Worm (Caenorhabditis elegans) whole organism, L2 larva: ENCODE results near the gene arrd-1.
A peak's percentile ranks its signal among the peaks of the same experiment; 100 is the strongest.

Source experiments
- C34F6.9 ChIP-seq: fragments of 150-350 bp; optimal IDR thresholded peaks from 2 replicates; lab custom pipeline; 2014; ENCODE audit warnings: missing biosample characterization, missing genetic modification characterization
- F13H6.1 ChIP-seq: sonication (generic microtip); optimal IDR thresholded peaks from 2 replicates; lab custom pipeline; 2016; ENCODE audit warnings: missing genetic modification characterization, missing compliant biosample characterization
- R02D3.7 ChIP-seq: fragments of 150-350 bp; optimal IDR thresholded peaks from 2 replicates; lab custom pipeline; 2014; ENCODE audit warnings: missing biosample characterization, missing genetic modification characterization
- Y55F3AM.14 ChIP-seq: fragments of 200-800 bp; sonication (Bioruptor generic); optimal IDR thresholded peaks from 2 replicates; lab custom pipeline; 2018; ENCODE audit warnings: mild to moderate bottlenecking, missing genetic modification characterization, missing compliant biosample characterization
- ZK546.5 ChIP-seq: sonication (generic microtip); optimal IDR thresholded peaks from 2 replicates; lab custom pipeline; 2017; ENCODE audit warnings: missing biosample characterization, missing genetic modification characterization
- alr-1 ChIP-seq: fragments of 150-350 bp; optimal IDR thresholded peaks from 2 replicates; lab custom pipeline; 2014; ENCODE audit warnings: missing biosample characterization, missing genetic modification characterization
- ama-1 ChIP-seq: fragments of 150-350 bp; optimal IDR thresholded peaks from 2 replicates; lab custom pipeline; 2018; ENCODE audit warnings: inconsistent platforms
- blmp-1 ChIP-seq: sonication (generic microtip); optimal IDR thresholded peaks from 2 replicates; lab custom pipeline; 2017; ENCODE audit warnings: missing genetic modification characterization, mild to moderate bottlenecking, missing compliant biosample characterization, antibody characterized with exemption, moderate library complexity; ENCODE audit not compliant: insufficient read depth
- ceh-16 ChIP-seq: fragments of 150-350 bp; optimal IDR thresholded peaks from 2 replicates; lab custom pipeline; 2014; ENCODE audit warnings: missing biosample characterization, missing genetic modification characterization
- ceh-82 ChIP-seq: fragments of 150-350 bp; optimal IDR thresholded peaks from 2 replicates; lab custom pipeline; 2014; ENCODE audit warnings: missing biosample characterization, missing genetic modification characterization
- crh-2 ChIP-seq: sonication (generic microtip); optimal IDR thresholded peaks from 2 replicates; lab custom pipeline; 2017; ENCODE audit warnings: missing biosample characterization, missing genetic modification characterization
- elt-1 ChIP-seq: fragments of 150-350 bp; optimal IDR thresholded peaks from 2 replicates; lab custom pipeline; 2014; ENCODE audit warnings: missing biosample characterization, missing genetic modification characterization
- elt-3 ChIP-seq: sonication (generic microtip); optimal IDR thresholded peaks from 2 replicates; lab custom pipeline; 2017; ENCODE audit warnings: missing biosample characterization, missing genetic modification characterization
- fos-1 ChIP-seq: fragments of 150-350 bp; optimal IDR thresholded peaks from 2 replicates; lab custom pipeline; 2014; ENCODE audit warnings: missing biosample characterization, missing genetic modification characterization
- gmeb-1 ChIP-seq: fragments of 150-350 bp; optimal IDR thresholded peaks from 2 replicates; lab custom pipeline; 2014; ENCODE audit warnings: missing biosample characterization, missing genetic modification characterization
- lin-13 ChIP-seq: fragments of 150-350 bp; optimal IDR thresholded peaks from 2 replicates; lab custom pipeline; 2014; ENCODE audit warnings: missing biosample characterization, missing genetic modification reagents, missing genetic modification characterization
- lsy-2 ChIP-seq, 2 experiments: fragments of 150-350 bp in 1 of 2; sonication (generic microtip) in 1 of 2; optimal IDR thresholded peaks; 2 replicates each; lab custom pipeline; 2014 to 2017; ENCODE audit warnings: missing biosample characterization in 2 of 2, missing genetic modification characterization in 2 of 2
- mab-5 ChIP-seq: fragments of 150-350 bp; optimal IDR thresholded peaks from 2 replicates; lab custom pipeline; 2014; ENCODE audit warnings: missing biosample characterization, missing genetic modification characterization
- mbf-1 ChIP-seq: sonication (generic microtip); optimal IDR thresholded peaks from 2 replicates; lab custom pipeline; 2017; ENCODE audit warnings: missing biosample characterization, missing genetic modification characterization
- mdl-1 ChIP-seq, 2 experiments: fragments of 150-350 bp in 1 of 2; sonication (generic microtip) in 1 of 2; optimal IDR thresholded peaks; 2 replicates each; lab custom pipeline; 2017; ENCODE audit warnings: missing biosample characterization in 2 of 2, missing genetic modification characterization in 2 of 2
- nhr-10 ChIP-seq: sonication (generic microtip); optimal IDR thresholded peaks from 2 replicates; lab custom pipeline; 2017; ENCODE audit warnings: missing biosample characterization, missing genetic modification characterization
- nhr-11 ChIP-seq: fragments of 150-350 bp; optimal IDR thresholded peaks from 2 replicates; lab custom pipeline; 2014; ENCODE audit warnings: missing biosample characterization, missing genetic modification characterization
- nhr-12 ChIP-seq: fragments of 150-350 bp; optimal IDR thresholded peaks from 2 replicates; lab custom pipeline; 2014; ENCODE audit warnings: missing biosample characterization, missing genetic modification characterization
- nhr-129 ChIP-seq: fragments of 150-350 bp; optimal IDR thresholded peaks from 2 replicates; lab custom pipeline; 2014; ENCODE audit warnings: missing biosample characterization, missing genetic modification characterization
- nhr-21 ChIP-seq: fragments of 150-350 bp; optimal IDR thresholded peaks from 2 replicates; lab custom pipeline; 2014; ENCODE audit warnings: missing biosample characterization, missing genetic modification characterization
- nhr-23 ChIP-seq: fragments of 150-350 bp; optimal IDR thresholded peaks from 2 replicates; lab custom pipeline; 2014; ENCODE audit warnings: missing biosample characterization, missing genetic modification reagents, missing genetic modification characterization
- nhr-237 ChIP-seq: fragments of 150-350 bp; optimal IDR thresholded peaks from 2 replicates; lab custom pipeline; 2014; ENCODE audit warnings: missing biosample characterization, missing genetic modification characterization
- nhr-25 ChIP-seq: fragments of 150-350 bp; sonication (generic microtip); optimal IDR thresholded peaks from 3 replicates; lab custom pipeline; 2014; ENCODE audit warnings: missing biosample characterization, missing genetic modification characterization
- nhr-6 ChIP-seq: fragments of 150-350 bp; optimal IDR thresholded peaks from 2 replicates; lab custom pipeline; 2014; ENCODE audit warnings: missing biosample characterization, missing genetic modification characterization
- nhr-77 ChIP-seq: fragments of 150-350 bp; optimal IDR thresholded peaks from 2 replicates; lab custom pipeline; 2014; ENCODE audit warnings: missing biosample characterization, missing genetic modification characterization
- sem-4 ChIP-seq: fragments of 150-350 bp; optimal IDR thresholded peaks from 2 replicates; lab custom pipeline; 2014; ENCODE audit warnings: missing biosample characterization, missing genetic modification reagents, missing genetic modification characterization
- skn-1 ChIP-seq: sonication (generic microtip); optimal IDR thresholded peaks from 2 replicates; lab custom pipeline; 2017; ENCODE audit warnings: missing biosample characterization, missing genetic modification characterization
- sma-3 ChIP-seq: sonication (generic microtip); optimal IDR thresholded peaks from 2 replicates; lab custom pipeline; 2016; ENCODE audit warnings: missing genetic modification reagents, missing genetic modification characterization, missing compliant biosample characterization
- sma-9 ChIP-seq, 2 experiments: fragments of 150-350 bp in 1 of 2; sonication (generic microtip) in 1 of 2; optimal IDR thresholded peaks; 2 replicates each; lab custom pipeline; 2014 to 2016; ENCODE audit warnings: missing genetic modification characterization in 2 of 2, mild to moderate bottlenecking in 1 of 2, missing biosample characterization in 1 of 2, missing compliant biosample characterization in 1 of 2, missing genetic modification reagents in 1 of 2, moderate library complexity in 1 of 2
- snpc-4 ChIP-seq: fragments of 150-350 bp; optimal IDR thresholded peaks from 2 replicates; lab custom pipeline; 2014; ENCODE audit warnings: missing biosample characterization, missing genetic modification characterization
- unc-39 ChIP-seq: fragments of 150-350 bp; optimal IDR thresholded peaks from 2 replicates; lab custom pipeline; 2014; ENCODE audit warnings: missing biosample characterization, missing genetic modification characterization
- unc-55 ChIP-seq: fragments of 150-350 bp; sonication (generic microtip); optimal IDR thresholded peaks from 3 replicates; lab custom pipeline; 2014; ENCODE audit warnings: missing biosample characterization, missing genetic modification reagents, missing genetic modification characterization
- unc-62 ChIP-seq: fragments of 150-350 bp; optimal IDR thresholded peaks from 2 replicates; lab custom pipeline; 2014; ENCODE audit warnings: missing biosample characterization, missing genetic modification reagents, missing genetic modification characterization
- zag-1 ChIP-seq: fragments of 150-350 bp; optimal IDR thresholded peaks from 2 replicates; lab custom pipeline; 2014; ENCODE audit warnings: missing biosample characterization, missing genetic modification characterization
- ztf-1 ChIP-seq: fragments of 200-800 bp; sonication (Bioruptor generic); conservative IDR thresholded peaks from 2 replicates; pipeline ENCODE4 v1.3.6; 2022; ENCODE audit warnings: missing genetic modification characterization, missing compliant biosample characterization
- ztf-11 ChIP-seq: sonication (generic microtip); optimal IDR thresholded peaks from 2 replicates; lab custom pipeline; 2017; ENCODE audit warnings: missing biosample characterization, missing genetic modification characterization

arrd-1 gene

DNA sequence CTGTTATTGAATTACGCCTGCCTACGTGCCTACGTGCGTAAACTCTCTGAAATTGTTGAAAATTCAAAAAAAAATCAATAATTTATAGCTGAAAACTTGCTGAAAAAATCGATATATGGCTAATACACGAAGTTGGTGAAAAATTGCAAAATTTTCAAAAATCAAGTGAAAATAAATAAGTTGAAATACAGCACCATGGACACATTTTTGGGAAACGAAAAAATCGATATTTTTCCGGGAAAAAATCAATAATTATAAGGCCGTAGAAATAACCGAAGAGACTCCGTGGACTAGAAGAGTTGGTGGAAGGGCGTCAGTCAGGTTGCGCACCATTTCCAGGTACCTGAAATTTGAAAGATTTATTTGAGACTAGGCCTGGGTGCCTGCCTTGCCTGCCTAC, 12.6 kb upstream of the arrd-1 start:
- no peak for TF ChIP-seq nhr-11 (tag; lab: Kevin White, UChicago)
- TF ChIP-seq ceh-82 (tag; lab: Kevin White, UChicago): no peak
- TF ChIP-seq ama-1 (lab: Kevin White, UChicago): no peak
- TF ChIP-seq Y55F3AM.14 (GFP tag; lab: Kevin White, UChicago): no peak
- no peak for TF ChIP-seq ztf-11 (tag; lab: Kevin White, UChicago)
- TF ChIP-seq skn-1 (tag; lab: Kevin White, UChicago): no peak
- TF ChIP-seq ZK546.5 (tag; lab: Kevin White, UChicago): no peak
- no peak for TF ChIP-seq mbf-1
- no peak for TF ChIP-seq crh-2 (tag; lab: Kevin White, UChicago)
- TF ChIP-seq snpc-4 (tag; lab: Kevin White, UChicago): no peak
- TF ChIP-seq lsy-2 (tag; optimal IDR thresholded peaks at IDR 0.05; lab: Kevin White, UChicago): no peak
- TF ChIP-seq sem-4: no peak
- no peak for TF ChIP-seq nhr-77 (tag; lab: Kevin White, UChicago)
- TF ChIP-seq fos-1 (tag; lab: Kevin White, UChicago): no peak
- no peak for TF ChIP-seq ceh-16 (tag; lab: Kevin White, UChicago)
- TF ChIP-seq lin-13: no peak
- TF ChIP-seq zag-1 (tag; lab: Kevin White, UChicago): no peak
- no peak for TF ChIP-seq elt-3 (tag; lab: Kevin White, UChicago)
- TF ChIP-seq unc-55 (GFP tag; lab: Kevin White, UChicago): no peak
- TF ChIP-seq nhr-6 (tag; lab: Kevin White, UChicago): no peak
- TF ChIP-seq, all 48 proteins: peak for 0

ce11 chrII:621141-621540, 6.2 kb upstream of the arrd-1 start:
- peak; percentile 41 for TF ChIP-seq gmeb-1
- TF ChIP-seq crh-2 (tag; lab: Kevin White, UChicago): peak; percentile 14
- peak; percentile 96 for TF ChIP-seq fos-1 (tag; lab: Kevin White, UChicago)
- TF ChIP-seq skn-1 (tag; lab: Kevin White, UChicago): no peak
- TF ChIP-seq elt-1 (tag; lab: Kevin White, UChicago): no peak
- no peak for TF ChIP-seq ztf-1 (GFP tag; lab: Robert Waterston, UW)
- no peak for TF ChIP-seq nhr-6 (tag; lab: Kevin White, UChicago)

- TF ChIP-seq nhr-25 (tag; lab: Kevin White, UChicago) (no peak), nhr-12 (tag; lab: Kevin White, UChicago) (no peak), unc-39 (no peak), F13H6.1 (tag; lab: Kevin White, UChicago) (peak; percentile 29), ztf-1 (GFP tag; lab: Robert Waterston, UW) (no peak), elt-1 (tag; lab: Kevin White, UChicago) (no peak), sma-9 (GFP tag; optimal IDR thresholded peaks at IDR 0.05; lab: Kevin White, UChicago) (peak; percentile 19), sma-9 (tag; optimal IDR thresholded peaks at IDR 0.05; lab: Kevin White, UChicago) (no peak), C34F6.9 (peak; percentile 43), unc-55 (GFP tag; lab: Kevin White, UChicago) (peak; percentile 59), gmeb-1 (no peak), mab-5 (tag; lab: Kevin White, UChicago) (peak; percentile 4), fos-1 (tag; lab: Kevin White, UChicago) (peak; percentile 61), nhr-129 (tag; lab: Kevin White, UChicago) (peak; percentile 35), zag-1 (tag; lab: Kevin White, UChicago) (no peak), ama-1 (lab: Kevin White, UChicago) (no peak), nhr-10 (tag; lab: Kevin White, UChicago) (no peak), lin-13 (peak; percentile 33)
These were observed 4.8 kb upstream of the arrd-1 start for ce11 chrII:622478-622877.

- TF ChIP-seq skn-1 (tag; lab: Kevin White, UChicago): no peak
These were observed 2.9 kb upstream of the arrd-1 start, which contains the start of gene T04B8.5 for ce11 chrII:624443-624842. TSS of gene T04B8.5 (minus strand) at chrII:624543.

- TF ChIP-seq lsy-2 (tag; optimal IDR thresholded peaks at IDR 0.05; lab: Kevin White, UChicago) (no peak), mab-5 (tag; lab: Kevin White, UChicago) (no peak), alr-1 (tag; lab: Kevin White, UChicago) (no peak), ama-1 (lab: Kevin White, UChicago) (no peak), crh-2 (tag; lab: Kevin White, UChicago) (peak; percentile 3), ZK546.5 (tag; lab: Kevin White, UChicago) (no peak), nhr-23 (tag; lab: Kevin White, UChicago) (no peak), skn-1 (tag; lab: Kevin White, UChicago) (no peak), F13H6.1 (tag; lab: Kevin White, UChicago) (peak; percentile 74), mbf-1 (no peak), nhr-21 (no peak), nhr-6 (tag; lab: Kevin White, UChicago) (no peak), elt-3 (tag; lab: Kevin White, UChicago) (no peak), unc-39 (no peak), nhr-12 (tag; lab: Kevin White, UChicago) (no peak), mdl-1 (tag; optimal IDR thresholded peaks at IDR 0.05; lab: Kevin White, UChicago) (no peak), gmeb-1 (peak; percentile 53), zag-1 (tag; lab: Kevin White, UChicago) (no peak), fos-1 (tag; lab: Kevin White, UChicago) (peak; percentile 63), nhr-10 (tag; lab: Kevin White, UChicago) (no peak), blmp-1 (tag; lab: Kevin White, UChicago) (peak; percentile 4), nhr-11 (tag; lab: Kevin White, UChicago) (no peak), elt-1 (tag; lab: Kevin White, UChicago) (no peak), R02D3.7 (no peak), nhr-237 (no peak), C34F6.9 (peak; percentile 46), sma-3 (GFP tag; lab: Kevin White, UChicago) (peak; percentile 56), unc-62 (GFP tag; lab: Kevin White, UChicago) (no peak)
These were observed 1.4 kb upstream of the arrd-1 start for ce11 chrII:625926-626325.
